Fruit fly (Drosophila melanogaster): ENCODE results near the gene Ziz.
A peak's percentile ranks its signal among the peaks of the same experiment; 100 is the strongest.

Gene Ziz

dm6 chr2L:7503719-7504118, 7.6 kb upstream of the Ziz start:
- TF ChIP-seq h (GFP tag; optimal IDR thresholded peaks at IDR 0.05) (peak; percentile 61), OdsH (GFP tag; optimal IDR thresholded peaks at IDR 0.05) (peak; percentile 12), fru (GFP tag; optimal IDR thresholded peaks at IDR 0.05) (peak; percentile 70), Abd-B (GFP tag; optimal IDR thresholded peaks at IDR 0.05) (no peak), ey (GFP tag; optimal IDR thresholded peaks at IDR 0.05) (peak; percentile 63), foxo (GFP tag; optimal IDR thresholded peaks at IDR 0.05) (peak in 1 of 2 experiments; percentile 50), dmrt93B (GFP tag; optimal IDR thresholded peaks at IDR 0.05) (no peak), usp (GFP tag; optimal IDR thresholded peaks at IDR 0.05) (no peak), HLH106 (tag; optimal IDR thresholded peaks at IDR 0.05) (peak; percentile 24), psq (GFP tag; optimal IDR thresholded peaks at IDR 0.05) (peak; percentile 50), rgr (GFP tag; optimal IDR thresholded peaks at IDR 0.05) (peak; percentile 39), woc (GFP tag; optimal IDR thresholded peaks at IDR 0.05) (peak; percentile 38), br (GFP tag; optimal IDR thresholded peaks at IDR 0.05) (peak; percentile 33)

dm6 chr2L:7501743-7502142, 5.6 kb upstream of the Ziz start:
- TF ChIP-seq foxo (GFP tag; optimal IDR thresholded peaks at IDR 0.05) (no peak), dsf (GFP tag; optimal IDR thresholded peaks at IDR 0.05; ENCODE audit: borderline replicate concordance) (no peak), woc (GFP tag; optimal IDR thresholded peaks at IDR 0.05) (no peak), CG32264 (GFP tag; optimal IDR thresholded peaks at IDR 0.05) (no peak), Abd-B (GFP tag; optimal IDR thresholded peaks at IDR 0.05) (no peak), br (GFP tag; optimal IDR thresholded peaks at IDR 0.05) (no peak), ey (GFP tag; optimal IDR thresholded peaks at IDR 0.05) (no peak), CrebA (GFP tag; optimal IDR thresholded peaks at IDR 0.05; ENCODE audit: borderline replicate concordance) (no peak), brk (GFP tag; optimal IDR thresholded peaks at IDR 0.05) (no peak), HLH106 (tag; optimal IDR thresholded peaks at IDR 0.05) (no peak), sv (GFP tag; optimal IDR thresholded peaks at IDR 0.05) (no peak), N (GFP tag; optimal IDR thresholded peaks at IDR 0.05) (no peak), lola (GFP tag; optimal IDR thresholded peaks at IDR 0.05) (no peak), CG9705 (GFP tag; optimal IDR thresholded peaks at IDR 0.05) (no peak), Dfd (GFP tag; optimal IDR thresholded peaks at IDR 0.05) (no peak), dl (GFP tag; optimal IDR thresholded peaks at IDR 0.05; ENCODE audit: insufficient read depth in 1 of 2, partially characterized antibody in 2 of 2) (no peak), Jra (GFP tag; optimal IDR thresholded peaks at IDR 0.05) (no peak), Rel (GFP tag; optimal IDR thresholded peaks at IDR 0.05) (no peak), Rel (tag; optimal IDR thresholded peaks at IDR 0.05) (no peak), fru (GFP tag; optimal IDR thresholded peaks at IDR 0.05) (no peak), psq (GFP tag; optimal IDR thresholded peaks at IDR 0.05) (no peak)

dm6 chr2L:7498208-7498607, 2.1 kb upstream of the Ziz start:
- TF ChIP-seq Jra (GFP tag; optimal IDR thresholded peaks at IDR 0.05): no peak
- TF ChIP-seq br (GFP tag; optimal IDR thresholded peaks at IDR 0.05): no peak
- no peak for TF ChIP-seq OdsH (GFP tag; optimal IDR thresholded peaks at IDR 0.05)
- no peak for TF ChIP-seq Rel (GFP tag; optimal IDR thresholded peaks at IDR 0.05)
- no peak for TF ChIP-seq Rel (tag; optimal IDR thresholded peaks at IDR 0.05)
- no peak for TF ChIP-seq Sp1 (GFP tag; optimal IDR thresholded peaks at IDR 0.05)
- TF ChIP-seq h (GFP tag; optimal IDR thresholded peaks at IDR 0.05): no peak
- no peak for TF ChIP-seq Dfd (GFP tag; optimal IDR thresholded peaks at IDR 0.05)
- TF ChIP-seq sv (GFP tag; optimal IDR thresholded peaks at IDR 0.05): no peak
- TF ChIP-seq psq (GFP tag; optimal IDR thresholded peaks at IDR 0.05): no peak
- no peak for TF ChIP-seq foxo (GFP tag; optimal IDR thresholded peaks at IDR 0.05)

dm6 chr2L:7497265-7497664, 1.2 kb upstream of the Ziz start, which contains the start of gene Obp28a:
TSS of gene Obp28a (minus strand) at chr2L:7497365.
- TF ChIP-seq brk (GFP tag; optimal IDR thresholded peaks at IDR 0.05) (no peak), psq (GFP tag; optimal IDR thresholded peaks at IDR 0.05) (no peak), Dif (GFP tag; optimal IDR thresholded peaks at IDR 0.05; ENCODE audit: partially characterized antibody) (no peak), dmrt93B (GFP tag; optimal IDR thresholded peaks at IDR 0.05) (no peak), foxo (GFP tag; optimal IDR thresholded peaks at IDR 0.05) (no peak)

dm6 chr2L:7495294-7495986, 667 bp downstream of the Ziz start:
- peak; percentile 31 for TF ChIP-seq Dif (GFP tag; optimal IDR thresholded peaks at IDR 0.05; ENCODE audit: partially characterized antibody)
- TF ChIP-seq psq (GFP tag; optimal IDR thresholded peaks at IDR 0.05): no peak
- TF ChIP-seq CG9705 (GFP tag; optimal IDR thresholded peaks at IDR 0.05): no peak
- TF ChIP-seq dl (GFP tag; optimal IDR thresholded peaks at IDR 0.05; ENCODE audit: insufficient read depth in 1 of 2, partially characterized antibody in 2 of 2): peak in 1 of 2 experiments; percentile 43
- TF ChIP-seq N (GFP tag; optimal IDR thresholded peaks at IDR 0.05): no peak
- TF ChIP-seq fru (GFP tag; optimal IDR thresholded peaks at IDR 0.05): no peak
- TF ChIP-seq OdsH (GFP tag; optimal IDR thresholded peaks at IDR 0.05): no peak
- no peak for TF ChIP-seq Rel (GFP tag; optimal IDR thresholded peaks at IDR 0.05)
- TF ChIP-seq Rel (tag; optimal IDR thresholded peaks at IDR 0.05): no peak
- TF ChIP-seq dsf (GFP tag; optimal IDR thresholded peaks at IDR 0.05; ENCODE audit: borderline replicate concordance): no peak
- no peak for TF ChIP-seq Jra (GFP tag; optimal IDR thresholded peaks at IDR 0.05)
